Worm (Caenorhabditis elegans): ENCODE data around the gene F42H10.2.

F42H10.2 gene

DNA sequence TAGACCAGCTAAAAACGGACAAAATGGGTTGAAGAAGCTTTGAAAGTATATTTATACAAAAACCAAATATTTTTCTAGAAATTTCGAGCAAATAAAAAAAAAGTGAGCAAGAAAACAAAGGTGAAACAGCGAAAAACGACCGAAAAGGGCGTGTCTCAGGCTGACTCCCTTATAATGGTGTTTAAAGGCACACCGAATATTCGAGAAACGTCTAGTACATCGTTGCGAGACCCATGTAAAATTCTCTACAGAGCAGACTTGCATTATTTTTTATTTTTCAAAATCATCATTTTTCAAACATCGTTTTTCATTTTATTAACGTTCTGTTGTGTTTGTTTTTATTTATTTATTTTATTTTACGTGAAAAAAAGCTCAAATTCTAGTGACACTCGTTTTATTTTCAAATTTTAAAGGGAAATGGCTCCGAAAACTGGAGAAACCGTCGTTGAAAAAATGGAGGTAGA is 43.4 kb upstream of the F42H10.2 start, which contains the start of gene rpn-3 (continued):
- TF ChIP-seq C16A3.4 (tag; optimal IDR thresholded peaks at IDR 0.05), result peak; percentile 99
- no peak for TF ChIP-seq unc-30 (tag; optimal IDR thresholded peaks at IDR 0.05)
- peak; percentile 98 for TF ChIP-seq dsc-1 (tag; optimal IDR thresholded peaks at IDR 0.05)
- TF ChIP-seq irx-1 (tag; optimal IDR thresholded peaks at IDR 0.05), result peak; percentile 92
- TF ChIP-seq nhr-85 (tag), result peak; percentile 96
- peak; percentile 90 for TF ChIP-seq C04F5.9 (tag; optimal IDR thresholded peaks at IDR 0.05)
- TF ChIP-seq unc-130 (tag; optimal IDR thresholded peaks at IDR 0.05), result peak; percentile 98
- no peak for TF ChIP-seq hlh-4 (tag; optimal IDR thresholded peaks at IDR 0.05)
- TF ChIP-seq snpc-4 (tag; optimal IDR thresholded peaks at IDR 0.05), result peak; percentile 88
- TF ChIP-seq fkh-8 (tag; optimal IDR thresholded peaks at IDR 0.05), result peak; percentile 99
- TF ChIP-seq nhr-47 (tag; optimal IDR thresholded peaks at IDR 0.05), result peak; percentile 98
- TF ChIP-seq nhr-84 (tag; optimal IDR thresholded peaks at IDR 0.05), result no peak
- peak; percentile 93 for TF ChIP-seq jun-1 (tag; optimal IDR thresholded peaks at IDR 0.05)
- TF ChIP-seq ceh-82 (tag; optimal IDR thresholded peaks at IDR 0.05), result peak; percentile 97 to 99 (median 98)
- peak; percentile 96 for TF ChIP-seq fos-1 (tag; optimal IDR thresholded peaks at IDR 0.05)
- TF ChIP-seq blmp-1 (tag; optimal IDR thresholded peaks at IDR 0.05), result peak; percentile 85
- TF ChIP-seq sox-4 (tag; optimal IDR thresholded peaks at IDR 0.05), result peak; percentile 78
- peak; percentile 82 for TF ChIP-seq lir-3 (tag; optimal IDR thresholded peaks at IDR 0.05; ENCODE audit: poor library complexity)
- peak; percentile 98 for TF ChIP-seq nhr-20 (tag; optimal IDR thresholded peaks at IDR 0.05)
- TF ChIP-seq snu-23 (GFP tag; optimal IDR thresholded peaks at IDR 0.05), result peak; percentile 99
- TF ChIP-seq fkh-10 (GFP tag; optimal IDR thresholded peaks at IDR 0.05), result peak; percentile 89
- peak; percentile 95 for TF ChIP-seq egl-13 (tag; optimal IDR thresholded peaks at IDR 0.05)
- peak; percentile 94 for TF ChIP-seq lin-13 (GFP tag; optimal IDR thresholded peaks at IDR 0.05)
- peak; percentile 23 for TF ChIP-seq F16B12.6 (tag; optimal IDR thresholded peaks at IDR 0.05)
- TF ChIP-seq ztf-11 (tag; optimal IDR thresholded peaks at IDR 0.05), result peak in 1 of 2 experiments; percentile 90
- peak; percentile 93 for TF ChIP-seq rnt-1 (tag; optimal IDR thresholded peaks at IDR 0.05)
- no peak for TF ChIP-seq tlp-1 (tag; optimal IDR thresholded peaks at IDR 0.05)
- peak; percentile 98 for TF ChIP-seq lin-14 (GFP tag; optimal IDR thresholded peaks at IDR 0.05)
- peak; percentile 96 for TF ChIP-seq xbp-1 (tag; optimal IDR thresholded peaks at IDR 0.05)
- TF ChIP-seq nhr-76 (tag; optimal IDR thresholded peaks at IDR 0.05), result peak; percentile 61
- peak; percentile 98 for TF ChIP-seq swsn-7 (tag; optimal IDR thresholded peaks at IDR 0.05)
- peak; percentile 96 for TF ChIP-seq tbx-2 (tag; optimal IDR thresholded peaks at IDR 0.05)
- TF ChIP-seq fkh-4 (tag; optimal IDR thresholded peaks at IDR 0.05; ENCODE audit: borderline replicate concordance), result peak; percentile 64
- peak; percentile 98 for TF ChIP-seq nhr-71 (tag; optimal IDR thresholded peaks at IDR 0.05)
- no peak for TF ChIP-seq ces-1 (GFP tag; optimal IDR thresholded peaks at IDR 0.05)
- peak; percentile 93 for TF ChIP-seq nhr-11 (tag; optimal IDR thresholded peaks at IDR 0.05)
- peak; percentile 98 for TF ChIP-seq isw-1 (GFP tag; IDR thresholded peaks at IDR 0.05)
- peak; percentile 91 for TF ChIP-seq grh-1 (GFP tag; IDR thresholded peaks at IDR 0.05)
- TF ChIP-seq mep-1 (tag; optimal IDR thresholded peaks at IDR 0.05), result peak; percentile 99
- no peak for TF ChIP-seq nhr-12 (tag; optimal IDR thresholded peaks at IDR 0.05)
- peak in 1 of 2 experiments; percentile 85 for TF ChIP-seq mdl-1 (tag; optimal IDR thresholded peaks at IDR 0.05)
- TF ChIP-seq pag-3 (tag; optimal IDR thresholded peaks at IDR 0.05; ENCODE audit: borderline replicate concordance, insufficient read depth), result peak; percentile 77
- peak; percentile 99 for TF ChIP-seq aly-2 (tag; optimal IDR thresholded peaks at IDR 0.05)
- TF ChIP-seq Y116A8C.19 (tag; optimal IDR thresholded peaks at IDR 0.05; ENCODE audit: borderline replicate concordance), result no peak
- TF ChIP-seq mef-2 (tag; optimal IDR thresholded peaks at IDR 0.05), result peak; percentile 69
- TF ChIP-seq nhr-28 (tag; optimal IDR thresholded peaks at IDR 0.05), result no peak
- peak; percentile 85 for TF ChIP-seq ceh-8 (GFP tag; optimal IDR thresholded peaks at IDR 0.05)
- TF ChIP-seq elt-2 (tag; optimal IDR thresholded peaks at IDR 0.05), result peak; percentile 75
- peak; percentile 93 to 95 for TF ChIP-seq efl-1 (optimal IDR thresholded peaks at IDR 0.05)
- peak; percentile 87 to 98 for TF ChIP-seq efl-1 (GFP tag; optimal IDR thresholded peaks at IDR 0.05 in 1 of 2)
- peak; percentile 97 for TF ChIP-seq nhr-19 (GFP tag; conservative IDR thresholded peaks at IDR 0.05)
- peak in 5 of 6 experiments; percentile 27 to 95 (median 90) for TF ChIP-seq elt-3 (tag; optimal IDR thresholded peaks at IDR 0.05)
- TF ChIP-seq ceh-90 (tag; optimal IDR thresholded peaks at IDR 0.05), result peak; percentile 61
